Fruit fly (Drosophila melanogaster) whole organism, wandering third instar larva: ENCODE data around the gene CG13931.

ENCODE experiments used
- Abd-B ChIP-seq: fragments of >200 bp; optimal IDR thresholded peaks from 2 replicates; lab custom pipeline; 2017; ENCODE audit warnings: missing biosample characterization, missing genetic modification characterization
- Dfd ChIP-seq: fragments of >200 bp; optimal IDR thresholded peaks from 2 replicates; lab custom pipeline; 2017; ENCODE audit warnings: missing biosample characterization, missing genetic modification characterization
- Mio ChIP-seq: sonication (Bioruptor generic); optimal IDR thresholded peaks from 2 replicates; lab custom pipeline; 2016; ENCODE audit warnings: missing biosample characterization, missing genetic modification characterization
- dsf ChIP-seq: sonication (Bioruptor generic); optimal IDR thresholded peaks from 2 replicates; lab custom pipeline; 2016; ENCODE audit warnings: missing biosample characterization, missing genetic modification characterization, borderline replicate concordance
- foxo ChIP-seq, 2 experiments: fragments of 200-800 bp; sonication (Bioruptor generic); optimal IDR thresholded peaks; 2 replicates in 1 of 2; 3 replicates in 1 of 2; lab custom pipeline; 2016 to 2017; ENCODE audit warnings: missing biosample characterization in 2 of 2, missing genetic modification characterization in 2 of 2
- h ChIP-seq: fragments of 200-800 bp; sonication (Bioruptor generic); optimal IDR thresholded peaks from 3 replicates; lab custom pipeline; 2016; ENCODE audit warnings: missing biosample characterization, mild to moderate bottlenecking, missing genetic modification characterization
- jim ChIP-seq: fragments of 175-275, 200-325 bp; sonication (Bioruptor generic); optimal IDR thresholded peaks from 2 replicates; lab custom pipeline; 2016; ENCODE audit warnings: missing biosample characterization, mild to moderate bottlenecking, missing genetic modification characterization
- lola ChIP-seq: fragments of >200 bp; optimal IDR thresholded peaks from 2 replicates; lab custom pipeline; 2017; ENCODE audit warnings: missing biosample characterization, missing genetic modification characterization
- psq ChIP-seq: fragments of 200-800 bp; sonication (Bioruptor generic); optimal IDR thresholded peaks from 3 replicates; lab custom pipeline; 2017; ENCODE audit warnings: missing biosample characterization, mild to moderate bottlenecking, missing genetic modification characterization, moderate library complexity
- sage ChIP-seq: fragments of 200-800 bp; sonication (Bioruptor generic); optimal IDR thresholded peaks from 2 replicates; lab custom pipeline; 2016; ENCODE audit warnings: missing biosample characterization, mild to moderate bottlenecking, missing genetic modification characterization
- tai ChIP-seq: sonication (Bioruptor generic); optimal IDR thresholded peaks from 2 replicates; lab custom pipeline; 2016; ENCODE audit warnings: missing biosample characterization, missing genetic modification characterization
- usp ChIP-seq: fragments of >200 bp; optimal IDR thresholded peaks from 2 replicates; lab custom pipeline; 2017; ENCODE audit warnings: missing biosample characterization, missing genetic modification characterization

DNA sequence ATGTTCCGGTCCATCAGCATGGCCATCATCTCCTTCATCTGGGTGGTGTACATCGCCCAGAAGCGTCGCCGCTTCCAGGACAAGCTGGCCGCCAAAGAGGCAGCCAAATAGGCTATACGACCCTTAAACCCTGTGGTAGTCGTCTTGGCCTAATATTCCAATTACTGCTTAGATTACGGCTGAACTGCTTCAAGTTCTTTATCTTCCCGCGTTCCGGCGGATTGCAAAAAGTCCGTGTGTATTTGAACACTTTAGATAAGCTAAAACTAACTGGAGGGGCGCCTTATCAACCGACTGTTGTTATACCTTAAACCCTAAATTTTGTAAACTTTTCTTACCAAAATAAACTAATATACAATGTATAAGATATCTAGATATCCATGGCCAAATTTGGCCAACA, 48.5 kb downstream of the CG13931 start:
- TF ChIP-seq Mio (GFP tag; lab: Kevin White, UChicago) (no peak), foxo (GFP tag; optimal IDR thresholded peaks at IDR 0.05; lab: Kevin White, UChicago) (no peak), usp (no peak), psq (GFP tag; lab: Kevin White, UChicago) (no peak), Dfd (GFP tag; lab: Kevin White, UChicago) (no peak), lola (no peak), h (GFP tag; lab: Kevin White, UChicago) (no peak), tai (GFP tag; lab: Kevin White, UChicago) (no peak), Abd-B (GFP tag; lab: Kevin White, UChicago) (no peak), jim (GFP tag; lab: Kevin White, UChicago) (no peak), sage (GFP tag; lab: Kevin White, UChicago) (no peak), dsf (GFP tag; lab: Kevin White, UChicago) (no peak)
